Worm (Caenorhabditis elegans) whole organism, L4/young adult: ENCODE results near the gene C39H7.4.

ENCODE experiments used
- W03F9.2 ChIP-seq: fragments of 150-350 bp; optimal IDR thresholded peaks from 2 replicates; lab custom pipeline; 2014; ENCODE audit warnings: missing biosample characterization, missing genetic modification characterization
- dao-5 ChIP-seq: sonication (generic microtip); optimal IDR thresholded peaks from 2 replicates; lab custom pipeline; 2016; ENCODE audit warnings: missing genotype, missing genetic modification characterization, moderate library complexity, missing compliant biosample characterization
- him-1 ChIP-seq: sonication (generic microtip); optimal IDR thresholded peaks from 2 replicates; lab custom pipeline; 2016; ENCODE audit warnings: missing genotype, missing genetic modification reagents, missing genetic modification characterization, missing compliant biosample characterization

DNA sequence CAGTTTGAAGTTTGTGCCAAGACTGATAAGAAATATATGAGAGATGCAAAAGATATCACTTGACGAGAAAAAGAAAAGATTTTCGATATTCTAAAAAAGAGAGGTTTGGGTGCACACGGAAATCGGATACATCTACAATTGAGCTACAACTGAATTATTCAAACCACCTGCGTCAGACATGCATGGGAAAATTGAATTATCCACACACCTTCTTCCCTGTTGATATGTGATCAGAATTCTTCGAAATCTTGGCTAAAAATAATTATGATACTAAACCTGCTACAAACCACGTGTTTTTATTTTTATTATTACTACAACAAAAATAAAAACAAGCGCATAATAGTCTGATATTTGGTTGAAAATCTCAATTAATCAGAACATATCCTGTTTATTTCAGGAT, 43.8 kb upstream of the C39H7.4 start:
- TF ChIP-seq him-1 (tag; lab: Kevin White, UChicago) (no peak), W03F9.2 (no peak), dao-5 (tag; lab: Kevin White, UChicago) (no peak)
